Fruit fly (Drosophila melanogaster) whole organism, embryonic: ENCODE data around the gene Ppat-Dpck.

ENCODE experiments used
- ATbp ChIP-seq: fragments of 200-800 bp; sonication (Bioruptor generic); optimal IDR thresholded peaks from 2 replicates; lab custom pipeline; 2017; ENCODE audit warnings: missing biosample characterization, mild to moderate bottlenecking, missing genetic modification characterization, missing genetic modification reagents
- Asciz ChIP-seq: fragments of 200-800 bp; sonication (Bioruptor generic); optimal IDR thresholded peaks from 2 replicates; lab custom pipeline; 2017; ENCODE audit warnings: missing biosample characterization, mild to moderate bottlenecking, missing genetic modification characterization, missing genetic modification reagents
- B-H2 ChIP-seq: fragments of 200-800 bp; sonication (Bioruptor generic); optimal IDR thresholded peaks from 2 replicates; lab custom pipeline; 2018; ENCODE audit warnings: missing biosample characterization, mild to moderate bottlenecking, missing genetic modification characterization
- Bteb2 ChIP-seq: fragments of 200-800 bp; sonication (Bioruptor generic); optimal IDR thresholded peaks from 2 replicates; lab custom pipeline; 2016; ENCODE audit warnings: missing biosample characterization, missing genetic modification characterization
- CG10147 ChIP-seq: fragments of 200-800 bp; sonication (Bioruptor generic); optimal IDR thresholded peaks from 2 replicates; lab custom pipeline; 2019; ENCODE audit warnings: missing biosample characterization, mild to moderate bottlenecking, missing genetic modification characterization, moderate library complexity
- CG11695 ChIP-seq: fragments of 200-800 bp; sonication (Bioruptor generic); IDR thresholded peaks from 3 replicates; pipeline ENCODE4 v1.3.6; 2022; ENCODE audit warnings: missing biosample characterization, missing genetic modification characterization
- CG12219 ChIP-seq: fragments of 200-800 bp; sonication (Bioruptor generic); optimal IDR thresholded peaks from 3 replicates; lab custom pipeline; 2018; ENCODE audit warnings: missing biosample characterization, mild to moderate bottlenecking, missing genetic modification characterization
- CG12769 ChIP-seq: fragments of 200-800 bp; sonication (Bioruptor generic); optimal IDR thresholded peaks from 2 replicates; lab custom pipeline; 2019; ENCODE audit warnings: missing biosample characterization, mild to moderate bottlenecking, missing genetic modification characterization, moderate library complexity
- CG14710 ChIP-seq: fragments of 200-800 bp; sonication (Bioruptor generic); optimal IDR thresholded peaks from 3 replicates; lab custom pipeline; 2019; ENCODE audit warnings: missing biosample characterization, mild to moderate bottlenecking, missing genetic modification characterization, moderate library complexity
- CG1602 ChIP-seq: fragments of 200-800 bp; sonication (Bioruptor generic); optimal IDR thresholded peaks from 3 replicates; lab custom pipeline; 2016; ENCODE audit warnings: missing biosample characterization, missing genetic modification characterization
- CG17385 ChIP-seq: fragments of 200-800 bp; sonication (Bioruptor generic); optimal IDR thresholded peaks from 3 replicates; lab custom pipeline; 2018; ENCODE audit warnings: missing biosample characterization, mild to moderate bottlenecking, missing genetic modification characterization
- CG3163 ChIP-seq: fragments of 200-800 bp; sonication (Bioruptor generic); optimal IDR thresholded peaks from 3 replicates; lab custom pipeline; 2016; ENCODE audit warnings: missing biosample characterization, missing genetic modification characterization
- CG4328 ChIP-seq: fragments of 200-800 bp; sonication (Bioruptor generic); optimal IDR thresholded peaks from 3 replicates; lab custom pipeline; 2017; ENCODE audit warnings: missing biosample characterization, missing genetic modification reagents, missing genetic modification characterization
- CG5180 ChIP-seq: fragments of 200-800 bp; sonication (Bioruptor generic); optimal IDR thresholded peaks from 3 replicates; lab custom pipeline; 2017; ENCODE audit warnings: missing biosample characterization, missing genetic modification characterization, mild to moderate bottlenecking, moderate library complexity, missing genetic modification reagents
- CG7372 ChIP-seq: fragments of 200-800 bp; sonication (Bioruptor generic); IDR thresholded peaks from 2 replicates; pipeline ENCODE4 v1.3.6; 2022; ENCODE audit warnings: missing biosample characterization, missing genetic modification characterization
- CG7928 ChIP-seq: fragments of 200-800 bp; sonication (Bioruptor generic); optimal IDR thresholded peaks from 2 replicates; lab custom pipeline; 2017; ENCODE audit warnings: missing biosample characterization, mild to moderate bottlenecking, missing genetic modification characterization
- CG8281 ChIP-seq: fragments of 200-800 bp; sonication (Bioruptor generic); optimal IDR thresholded peaks from 2 replicates; lab custom pipeline; 2018; ENCODE audit warnings: missing biosample characterization, mild to moderate bottlenecking, missing genetic modification characterization, moderate library complexity
- CG8478 ChIP-seq: fragments of >200 bp; optimal IDR thresholded peaks from 2 replicates; lab custom pipeline; 2018
- CG9727 ChIP-seq: fragments of 200-800 bp; sonication (Bioruptor generic); optimal IDR thresholded peaks from 3 replicates; lab custom pipeline; 2017; ENCODE audit warnings: missing biosample characterization, mild to moderate bottlenecking, missing genetic modification characterization
- CrebB ChIP-seq: fragments of 200-800 bp; sonication (Bioruptor generic); optimal IDR thresholded peaks from 3 replicates; lab custom pipeline; 2018; ENCODE audit warnings: missing biosample characterization, mild to moderate bottlenecking, missing genetic modification characterization
- HLH4C ChIP-seq: fragments of 200-800 bp; sonication (Bioruptor generic); IDR thresholded peaks from 3 replicates; pipeline ENCODE4 v1.3.6; 2022; ENCODE audit warnings: missing biosample characterization, missing genetic modification characterization; ENCODE audit not compliant: partially characterized antibody
- Hr39 ChIP-seq: fragments of >200 bp; optimal IDR thresholded peaks from 2 replicates; lab custom pipeline; 2017
- Lim3 ChIP-seq: fragments of 200-800 bp; sonication (Bioruptor generic); IDR thresholded peaks from 2 replicates; pipeline ENCODE4 v1.3.6; 2022; ENCODE audit warnings: missing biosample characterization, missing genetic modification characterization
- Meics ChIP-seq: fragments of 200-800 bp; sonication (Bioruptor generic); optimal IDR thresholded peaks from 2 replicates; lab custom pipeline; 2017; ENCODE audit warnings: missing biosample characterization, mild to moderate bottlenecking, missing genetic modification characterization
- Mrtf ChIP-seq: fragments of 200-800 bp; sonication (Bioruptor generic); IDR thresholded peaks from 3 replicates; pipeline ENCODE4 v1.3.6; 2022; ENCODE audit warnings: missing biosample characterization, missing genetic modification characterization
- PHDP ChIP-seq: fragments of 200-800 bp; sonication (Bioruptor generic); optimal IDR thresholded peaks from 3 replicates; lab custom pipeline; 2018; ENCODE audit warnings: missing biosample characterization, mild to moderate bottlenecking, missing genetic modification characterization, moderate library complexity
- Sox102F ChIP-seq: fragments of 200-800 bp; sonication (Bioruptor generic); optimal IDR thresholded peaks from 2 replicates; lab custom pipeline; 2018; ENCODE audit warnings: missing biosample characterization, mild to moderate bottlenecking, missing genetic modification characterization, moderate library complexity
- Taf1 ChIP-seq: fragments of 200-800 bp; sonication (Bioruptor generic); IDR thresholded peaks from 2 replicates; pipeline ENCODE4 v1.3.6; 2022; ENCODE audit warnings: missing biosample characterization, missing genetic modification characterization
- abd-A ChIP-seq: fragments of 200-800 bp; sonication (Bioruptor generic); optimal IDR thresholded peaks from 3 replicates; lab custom pipeline; 2019; ENCODE audit warnings: missing biosample characterization, mild to moderate bottlenecking, missing genetic modification characterization, moderate library complexity
- az2 ChIP-seq: fragments of 200-800 bp; sonication (Bioruptor generic); optimal IDR thresholded peaks from 3 replicates; lab custom pipeline; 2016; ENCODE audit warnings: missing biosample characterization, missing genetic modification characterization
- bab2 ChIP-seq: fragments of 200-800 bp; sonication (Bioruptor generic); optimal IDR thresholded peaks from 2 replicates; lab custom pipeline; 2016; ENCODE audit warnings: missing biosample characterization, missing genetic modification characterization
- bcd ChIP-seq: fragments of 200-800 bp; sonication (Bioruptor generic); optimal IDR thresholded peaks from 2 replicates; lab custom pipeline; 2017; ENCODE audit warnings: missing biosample characterization, mild to moderate bottlenecking, missing genetic modification characterization
- ci ChIP-seq: fragments of 200-800 bp; sonication (Bioruptor generic); IDR thresholded peaks from 3 replicates; pipeline ENCODE4 v1.3.6; 2022; ENCODE audit warnings: missing biosample characterization, missing genetic modification characterization
- corto ChIP-seq: fragments of 200-800 bp; sonication (Bioruptor generic); optimal IDR thresholded peaks from 2 replicates; lab custom pipeline; 2016; ENCODE audit warnings: missing biosample characterization, mild to moderate bottlenecking, missing genetic modification characterization, moderate library complexity
- dimm ChIP-seq: fragments of 200-800 bp; sonication (Bioruptor generic); IDR thresholded peaks from 2 replicates; pipeline ENCODE4 v1.3.6; 2022; ENCODE audit warnings: missing biosample characterization, missing genetic modification characterization
- exex ChIP-seq: fragments of 200-800 bp; sonication (Bioruptor generic); optimal IDR thresholded peaks from 4 replicates; lab custom pipeline; 2018; ENCODE audit warnings: missing biosample characterization, mild to moderate bottlenecking, missing genetic modification characterization, moderate library complexity
- gro ChIP-seq: fragments of 200-800 bp; sonication (Bioruptor generic); optimal IDR thresholded peaks from 2 replicates; lab custom pipeline; 2016; ENCODE audit warnings: missing biosample characterization, missing genetic modification characterization
- hb ChIP-seq: fragments of 200-800 bp; sonication (Bioruptor generic); IDR thresholded peaks from 3 replicates; pipeline ENCODE4 v1.3.6; 2022; ENCODE audit warnings: missing biosample characterization, missing genetic modification characterization; ENCODE audit not compliant: partially characterized antibody
- inv ChIP-seq: fragments of 200-800 bp; sonication (Bioruptor generic); IDR thresholded peaks from 2 replicates; pipeline ENCODE4 v1.3.6; 2022; ENCODE audit warnings: missing biosample characterization, missing genetic modification characterization; ENCODE audit not compliant: partially characterized antibody
- lab ChIP-seq: fragments of 200-800 bp; sonication (Bioruptor generic); optimal IDR thresholded peaks from 3 replicates; lab custom pipeline; 2017; ENCODE audit warnings: missing biosample characterization, missing genetic modification characterization, mild to moderate bottlenecking, moderate library complexity, missing genetic modification reagents
- lbe ChIP-seq: fragments of 200-800 bp; sonication (Bioruptor generic); optimal IDR thresholded peaks from 2 replicates; lab custom pipeline; 2016; ENCODE audit warnings: missing biosample characterization, mild to moderate bottlenecking, missing genetic modification characterization
- nerfin-1 ChIP-seq: fragments of 200-800 bp; sonication (Bioruptor generic); optimal IDR thresholded peaks from 3 replicates; lab custom pipeline; 2019; ENCODE audit warnings: missing biosample characterization, mild to moderate bottlenecking, missing genetic modification characterization, moderate library complexity
- pan ChIP-seq, 4 experiments: fragments of >200 bp in 3 of 4; fragments of 200-800 bp in 1 of 4; sonication (Bioruptor generic) in 1 of 4; optimal IDR thresholded peaks in 3 of 4; IDR thresholded peaks in 1 of 4; 2 replicates each; pipeline versions ENCODE4 v1.3.6 to Lab custom; 2017 to 2022; ENCODE audit warnings: missing biosample characterization in 2 of 4, missing genetic modification characterization in 2 of 4, mixed read lengths in 1 of 4
- phol ChIP-seq: fragments of 200-800 bp; sonication (Bioruptor generic); optimal IDR thresholded peaks from 3 replicates; lab custom pipeline; 2018; ENCODE audit warnings: missing biosample characterization, mild to moderate bottlenecking, missing genetic modification characterization, moderate library complexity
- row ChIP-seq: fragments of 200-800 bp; sonication (Bioruptor generic); IDR thresholded peaks from 3 replicates; pipeline ENCODE4 v1.3.6; 2022; ENCODE audit warnings: missing biosample characterization, missing genetic modification characterization
- schlank ChIP-seq: fragments of 200-800 bp; sonication (Bioruptor generic); optimal IDR thresholded peaks from 2 replicates; lab custom pipeline; 2018; ENCODE audit warnings: missing biosample characterization, mild to moderate bottlenecking, missing genetic modification characterization
- tin ChIP-seq: fragments of 200-800 bp; sonication (Bioruptor generic); optimal IDR thresholded peaks from 3 replicates; lab custom pipeline; 2016; ENCODE audit warnings: missing biosample characterization, missing genetic modification characterization
- trem ChIP-seq: fragments of 200-800 bp; optimal IDR thresholded peaks from 3 replicates; lab custom pipeline; 2019; ENCODE audit warnings: missing biosample characterization, mild to moderate bottlenecking, missing genetic modification characterization, moderate library complexity
- tx ChIP-seq: fragments of 200-800 bp; sonication (Bioruptor generic); optimal IDR thresholded peaks from 2 replicates; lab custom pipeline; 2016; ENCODE audit warnings: missing biosample characterization, missing genetic modification characterization
- zen ChIP-seq: fragments of 200-800 bp; sonication (Bioruptor generic); optimal IDR thresholded peaks from 3 replicates; lab custom pipeline; 2018; ENCODE audit warnings: missing biosample characterization, mild to moderate bottlenecking, missing genetic modification characterization, moderate library complexity

Ppat-Dpck gene

DNA sequence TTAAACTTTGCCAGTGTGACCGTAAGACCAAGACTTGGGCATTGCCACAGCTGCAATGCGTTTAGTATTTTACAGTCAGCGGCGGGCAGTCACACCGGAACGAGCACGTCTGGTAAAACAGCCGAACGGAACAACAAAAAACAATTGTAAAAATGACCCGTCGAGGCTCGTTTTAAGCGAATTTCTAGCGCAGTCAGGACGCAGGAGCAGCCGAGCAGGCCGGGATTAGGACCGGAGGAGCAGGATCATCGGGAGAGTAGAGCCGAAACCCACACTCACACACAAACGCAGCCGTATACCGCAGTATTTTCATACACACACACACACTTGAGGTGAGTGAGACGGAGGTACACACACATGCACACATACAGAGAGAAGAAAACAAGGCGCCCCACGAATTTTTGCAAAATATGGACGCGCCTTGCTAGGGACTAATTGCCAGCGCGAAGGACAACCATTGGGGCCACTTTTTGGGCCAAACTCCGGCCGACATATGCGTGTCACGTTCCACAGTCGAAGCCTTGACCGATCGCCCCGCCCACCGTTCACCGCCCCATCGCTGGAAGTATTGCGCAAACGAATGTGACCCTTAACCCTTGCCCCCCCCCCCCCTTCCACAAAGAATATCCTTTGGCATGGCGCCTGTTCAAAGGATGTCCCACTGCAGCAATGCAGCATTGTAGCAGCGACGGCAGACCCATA lies 15.5 kb downstream of the Ppat-Dpck start, which contains the start of gene Usp47 (continued):
- TF ChIP-seq hb (no peak), dimm (GFP tag; lab: Robert Waterston, UW) (no peak), tx (GFP tag; lab: Kevin White, UChicago) (no peak), schlank (no peak), trem (tag; lab: Kevin White, UChicago) (peak; percentile 45), gro (no peak), ATbp (GFP tag; lab: Kevin White, UChicago) (no peak), B-H2 (no peak), CG8281 (tag; lab: Kevin White, UChicago) (no peak), phol (tag; lab: Kevin White, UChicago) (no peak), CG7372 (GFP tag; lab: Robert Waterston, UW) (no peak), Meics (GFP tag; lab: Kevin White, UChicago) (no peak), CG17385 (GFP tag; lab: Kevin White, UChicago) (no peak), row (GFP tag; lab: Robert Waterston, UW) (no peak; the same call in 2 of the 3 replicates), bab2 (no peak), tin (GFP tag; lab: Kevin White, UChicago) (no peak), lab (no peak), Asciz (GFP tag; lab: Kevin White, UChicago) (no peak), CG1602 (GFP tag; lab: Kevin White, UChicago) (no peak), CG12219 (GFP tag; lab: Kevin White, UChicago) (no peak), corto (GFP tag; lab: Kevin White, UChicago) (no peak), Sox102F (GFP tag; lab: Kevin White, UChicago) (no peak), ci (GFP tag; lab: Robert Waterston, UW) (0 out of 3 replicates have a peak, but pooled peaks have one; percentile 12), inv (GFP tag; lab: Robert Waterston, UW) (no peak), CG14710 (no peak), CG12769 (no peak), CG9727 (no peak), pan (optimal IDR thresholded peaks at IDR 0.05; lab: Kevin White, UChicago) (no peak), pan (GFP tag; optimal IDR thresholded peaks at IDR 0.05 in 1 of 2, IDR thresholded peaks at IDR 0.05 in 1 of 2) (no peak), Mrtf (no peak), Taf1 (GFP tag; lab: Robert Waterston, UW) (no peak), bcd (GFP tag; lab: Kevin White, UChicago) (no peak), CG8478 (lab: Kevin White, UChicago) (no peak), HLH4C (GFP tag; lab: Robert Waterston, UW) (no peak), PHDP (tag; lab: Kevin White, UChicago) (no peak), Bteb2 (GFP tag; lab: Kevin White, UChicago) (no peak), Hr39 (lab: Kevin White, UChicago) (no peak), exex (tag; lab: Kevin White, UChicago) (no peak), CG3163 (GFP tag; lab: Kevin White, UChicago) (no peak), zen (tag; lab: Kevin White, UChicago) (no peak), az2 (GFP tag; lab: Kevin White, UChicago) (no peak), nerfin-1 (tag; lab: Kevin White, UChicago) (no peak), CG11695 (GFP tag; lab: Robert Waterston, UW) (no peak), abd-A (tag; lab: Kevin White, UChicago) (no peak), CG5180 (GFP tag; lab: Kevin White, UChicago) (no peak), CG10147 (GFP tag; lab: Kevin White, UChicago) (no peak), CG4328 (GFP tag; lab: Kevin White, UChicago) (no peak), Lim3 (GFP tag; lab: Robert Waterston, UW) (no peak), lbe (GFP tag; lab: Kevin White, UChicago) (no peak), CG7928 (GFP tag; lab: Kevin White, UChicago) (no peak), CrebB (tag; lab: Kevin White, UChicago) (peak; percentile 43)
